Fruit fly (Drosophila melanogaster): Measurements from ENCODE around the gene Graf.
A peak's percentile ranks its signal among the peaks of the same experiment; 100 is the strongest.

Gene Graf

dm6 chrX:15703720-15704206 is 56.8 kb downstream of the Graf start, which contains the start of the genes Pis and Hap40 (continued):
- peak; percentile 68 for TF ChIP-seq CG4404 (GFP tag; IDR thresholded peaks at IDR 0.05)
- TF ChIP-seq CG9876 (GFP tag; optimal IDR thresholded peaks at IDR 0.05): no peak
- TF ChIP-seq CG7745 (tag; optimal IDR thresholded peaks at IDR 0.05): no peak
- TF ChIP-seq run (tag; optimal IDR thresholded peaks at IDR 0.05): no peak
- no peak for TF ChIP-seq CG13624 (GFP tag; optimal IDR thresholded peaks at IDR 0.05)
- no peak for TF ChIP-seq CG16779 (GFP tag; IDR thresholded peaks at IDR 0.05)
- TF ChIP-seq sqz (GFP tag; optimal IDR thresholded peaks at IDR 0.05): no peak
- peak; percentile 48 for TF ChIP-seq CG1603 (tag; optimal IDR thresholded peaks at IDR 0.05)
- no peak for TF ChIP-seq CG7271 (tag; optimal IDR thresholded peaks at IDR 0.05)
- TF ChIP-seq CG3163 (GFP tag; optimal IDR thresholded peaks at IDR 0.05): no peak
- peak; percentile 88 for TF ChIP-seq CG12659 (GFP tag; optimal IDR thresholded peaks at IDR 0.05)
- TF ChIP-seq CG12071 (GFP tag; optimal IDR thresholded peaks at IDR 0.05): no peak
- TF ChIP-seq B-H2 (GFP tag; optimal IDR thresholded peaks at IDR 0.05): peak; percentile 53
- TF ChIP-seq tx (GFP tag; optimal IDR thresholded peaks at IDR 0.05): peak; percentile 43
- peak; percentile 93 for TF ChIP-seq row (GFP tag; IDR thresholded peaks at IDR 0.05)
- TF ChIP-seq mam (GFP tag; optimal IDR thresholded peaks at IDR 0.05): peak; percentile 68
- TF ChIP-seq Dll (GFP tag; IDR thresholded peaks at IDR 0.05; ENCODE audit: partially characterized antibody): no peak
- 0 out of 2 replicates have a peak, but pooled peaks have one; percentile 65 for TF ChIP-seq ranshi (GFP tag; IDR thresholded peaks at IDR 0.05)
- TF ChIP-seq Dek (tag; optimal IDR thresholded peaks at IDR 0.05): peak; percentile 70
- TF ChIP-seq CG2129 (GFP tag; IDR thresholded peaks at IDR 0.05; ENCODE audit: partially characterized antibody): no peak
- TF ChIP-seq Fer3 (tag; optimal IDR thresholded peaks at IDR 0.05): peak; percentile 66
- no peak for TF ChIP-seq bowl (GFP tag; IDR thresholded peaks at IDR 0.05)
- TF ChIP-seq CG2875 (GFP tag; optimal IDR thresholded peaks at IDR 0.05): no peak
- TF ChIP-seq grau (tag; optimal IDR thresholded peaks at IDR 0.05): peak; percentile 84
- TF ChIP-seq gem (tag; optimal IDR thresholded peaks at IDR 0.05): peak; percentile 84
- TF ChIP-seq CG31441 (GFP tag; IDR thresholded peaks at IDR 0.05): peak; percentile 75
- TF ChIP-seq CG14965 (GFP tag; optimal IDR thresholded peaks at IDR 0.05; ENCODE audit: borderline replicate concordance): no peak
- TF ChIP-seq slbo (GFP tag; IDR thresholded peaks at IDR 0.05): peak; percentile 82
- peak; percentile 0 for TF ChIP-seq zf30C (GFP tag; optimal IDR thresholded peaks at IDR 0.05)
- TF ChIP-seq Hmr (GFP tag; optimal IDR thresholded peaks at IDR 0.05): no peak
- peak; percentile 88 for TF ChIP-seq CG17361 (GFP tag; IDR thresholded peaks at IDR 0.05)
- peak; percentile 57; the same call in 1 of the 2 replicates for TF ChIP-seq ttk (GFP tag; IDR thresholded peaks at IDR 0.05)
- no peak for TF ChIP-seq Bgb (GFP tag; IDR thresholded peaks at IDR 0.05; ENCODE audit: partially characterized antibody)
- peak; percentile 53 for TF ChIP-seq CG30431 (GFP tag; optimal IDR thresholded peaks at IDR 0.05)
- TF ChIP-seq Bdp1 (GFP tag; optimal IDR thresholded peaks at IDR 0.05): no peak
- peak; percentile 31 for TF ChIP-seq CG4328 (GFP tag; optimal IDR thresholded peaks at IDR 0.05)
- peak; percentile 20 for TF ChIP-seq CG9609 (GFP tag; optimal IDR thresholded peaks at IDR 0.05)
- no peak for TF ChIP-seq eve (GFP tag; optimal IDR thresholded peaks at IDR 0.05)
- TF ChIP-seq ci (GFP tag; IDR thresholded peaks at IDR 0.05): 0 out of 3 replicates have a peak, but pooled peaks have one; percentile 32
- peak; percentile 69 for TF ChIP-seq HmgZ (tag; optimal IDR thresholded peaks at IDR 0.05)
- TF ChIP-seq dysf (GFP tag; IDR thresholded peaks at IDR 0.05): peak; percentile 84
- TF ChIP-seq CG3281 (GFP tag; optimal IDR thresholded peaks at IDR 0.05): peak; percentile 62
- TF ChIP-seq mld (GFP tag; IDR thresholded peaks at IDR 0.05; ENCODE audit: partially characterized antibody): no peak
- peak; percentile 71 for TF ChIP-seq CG18262 (tag; optimal IDR thresholded peaks at IDR 0.05)
- no peak for TF ChIP-seq crc (GFP tag; optimal IDR thresholded peaks at IDR 0.05)
- peak; percentile 62 for TF ChIP-seq pho (GFP tag; optimal IDR thresholded peaks at IDR 0.05)
- peak in 1 of 2 experiments; percentile 13 for TF ChIP-seq Dfd (GFP tag; optimal IDR thresholded peaks at IDR 0.05)
- TF ChIP-seq odd (GFP tag; optimal IDR thresholded peaks at IDR 0.05): no peak
- no peak for TF ChIP-seq CG7963 (GFP tag; IDR thresholded peaks at IDR 0.05; ENCODE audit: partially characterized antibody)
- peak; percentile 23 for TF ChIP-seq Deaf1 (tag; optimal IDR thresholded peaks at IDR 0.05)
